Fruit fly (Drosophila melanogaster): ENCODE results near the gene Zmynd10.

Gene Zmynd10

DNA sequence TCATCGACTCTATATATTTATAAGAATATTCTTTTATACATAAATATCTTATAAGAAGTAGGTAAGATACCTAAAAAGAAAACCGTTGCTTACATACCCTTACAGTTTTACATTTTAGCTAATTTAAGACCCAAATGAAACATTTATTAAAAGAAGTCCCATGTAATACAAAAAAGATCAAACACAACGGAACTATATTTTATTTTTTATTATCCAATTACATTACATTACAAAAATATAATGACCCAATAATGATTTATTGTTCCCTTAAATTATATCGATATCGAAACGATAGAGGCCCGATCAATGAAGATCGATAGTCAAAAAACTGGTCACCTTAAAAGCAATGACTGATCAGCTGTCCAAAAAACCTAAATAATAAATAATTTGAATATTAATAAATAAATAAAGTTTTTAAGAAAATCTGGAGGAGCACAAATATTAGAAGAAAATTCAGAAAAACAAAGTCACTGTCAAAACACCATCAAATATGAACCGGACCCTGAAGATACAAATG is 18.2 kb downstream of the Zmynd10 start (continued):
- TF ChIP-seq D19A (tag; optimal IDR thresholded peaks at IDR 0.05) (peak; percentile 96), zen2 (GFP tag; IDR thresholded peaks at IDR 0.05; ENCODE audit: partially characterized antibody) (no peak; the same call in 2 of the 3 replicates), Six4 (GFP tag; optimal IDR thresholded peaks at IDR 0.05) (no peak), Kr (GFP tag; optimal IDR thresholded peaks at IDR 0.05) (no peak), CG6765 (GFP tag; optimal IDR thresholded peaks at IDR 0.05) (no peak), pros (GFP tag; optimal IDR thresholded peaks at IDR 0.05) (no peak), nau (GFP tag; optimal IDR thresholded peaks at IDR 0.05) (no peak), Ets65A (GFP tag) (no peak), grau (tag; optimal IDR thresholded peaks at IDR 0.05) (no peak), CG4424 (GFP tag; optimal IDR thresholded peaks at IDR 0.05) (no peak), Hr3 (GFP tag; optimal IDR thresholded peaks at IDR 0.05) (no peak), en (GFP tag; optimal IDR thresholded peaks at IDR 0.05) (no peak), Vsx1 (GFP tag; optimal IDR thresholded peaks at IDR 0.05) (no peak), klu (GFP tag; IDR thresholded peaks at IDR 0.05) (no peak), CG12104 (GFP tag; optimal IDR thresholded peaks at IDR 0.05) (no peak), crc (GFP tag; optimal IDR thresholded peaks at IDR 0.05) (no peak), CG4282 (GFP tag; optimal IDR thresholded peaks at IDR 0.05) (no peak), CG3838 (GFP tag; optimal IDR thresholded peaks at IDR 0.05) (no peak), cato (GFP tag; optimal IDR thresholded peaks at IDR 0.05; ENCODE audit: borderline replicate concordance) (no peak), sna (GFP tag; IDR thresholded peaks at IDR 0.05; ENCODE audit: partially characterized antibody) (peak; percentile 65), dmrt99B (tag; optimal IDR thresholded peaks at IDR 0.05) (no peak), Gsc (GFP tag; IDR thresholded peaks at IDR 0.05) (no peak), CG8388 (GFP tag; optimal IDR thresholded peaks at IDR 0.05) (no peak), corto (GFP tag; optimal IDR thresholded peaks at IDR 0.05) (no peak), CG6689 (GFP tag; IDR thresholded peaks at IDR 0.05) (no peak), CG2116 (GFP tag; optimal IDR thresholded peaks at IDR 0.05) (peak; percentile 46), Meics (GFP tag; optimal IDR thresholded peaks at IDR 0.05) (no peak), CG1603 (tag; optimal IDR thresholded peaks at IDR 0.05) (no peak), Myb (GFP tag; optimal IDR thresholded peaks at IDR 0.05) (no peak), CG15269 (tag; optimal IDR thresholded peaks at IDR 0.05) (no peak), MESR4 (GFP tag; optimal IDR thresholded peaks at IDR 0.05) (no peak), CG2875 (GFP tag; optimal IDR thresholded peaks at IDR 0.05) (no peak), CG2202 (tag; optimal IDR thresholded peaks at IDR 0.05) (no peak), CG11504 (tag; optimal IDR thresholded peaks at IDR 0.05) (no peak), ind (GFP tag; optimal IDR thresholded peaks at IDR 0.05) (no peak), CG10979 (tag; optimal IDR thresholded peaks at IDR 0.05) (no peak), nmo (GFP tag; optimal IDR thresholded peaks at IDR 0.05) (no peak), Sin3A (optimal IDR thresholded peaks at IDR 0.05) (no peak), gem (tag; optimal IDR thresholded peaks at IDR 0.05) (peak; percentile 42), org-1 (GFP tag; optimal IDR thresholded peaks at IDR 0.05) (no peak), HLH4C (GFP tag; IDR thresholded peaks at IDR 0.05; ENCODE audit: partially characterized antibody) (peak; percentile 78), CoRest (tag; optimal IDR thresholded peaks at IDR 0.05) (no peak), sqz (GFP tag; optimal IDR thresholded peaks at IDR 0.05) (no peak), Fer3 (tag; optimal IDR thresholded peaks at IDR 0.05) (no peak), CG10565 (GFP tag; optimal IDR thresholded peaks at IDR 0.05) (no peak), esg (GFP tag; conservative IDR thresholded peaks at IDR 0.05) (no peak), Dad (GFP tag; optimal IDR thresholded peaks at IDR 0.05) (no peak), B-H1 (GFP tag; IDR thresholded peaks at IDR 0.05) (no peak), CG12219 (GFP tag; optimal IDR thresholded peaks at IDR 0.05) (no peak), fu2 (GFP tag; optimal IDR thresholded peaks at IDR 0.05) (no peak), Hr51 (GFP tag; optimal IDR thresholded peaks at IDR 0.05) (no peak)
